Fruit fly (Drosophila melanogaster) whole organism, embryonic: ENCODE measurements around the gene Tango2.
A peak's percentile ranks its signal among the peaks of the same experiment; 100 is the strongest.

Experiments used
- Adf1 ChIP-seq: fragments of 200-800 bp; sonication (Bioruptor generic); IDR thresholded peaks from 2 replicates; pipeline ENCODE4 v1.3.6; 2022; ENCODE audit warnings: missing biosample characterization, missing genetic modification characterization
- CG10147 ChIP-seq: fragments of 200-800 bp; sonication (Bioruptor generic); optimal IDR thresholded peaks from 2 replicates; lab custom pipeline; 2019; ENCODE audit warnings: missing biosample characterization, mild to moderate bottlenecking, missing genetic modification characterization, moderate library complexity
- CG13287 ChIP-seq: fragments of 200-800 bp; sonication (Bioruptor generic); IDR thresholded peaks from 2 replicates; pipeline ENCODE4 v1.3.6; 2022; ENCODE audit warnings: missing biosample characterization, missing genetic modification characterization; ENCODE audit not compliant: partially characterized antibody
- CG13894 ChIP-seq: fragments of 200-800 bp; sonication (Bioruptor generic); optimal IDR thresholded peaks from 3 replicates; lab custom pipeline; 2018; ENCODE audit warnings: missing biosample characterization, mild to moderate bottlenecking, missing genetic modification characterization, moderate library complexity
- CG15479 ChIP-seq: fragments of 200-800 bp; sonication (Bioruptor generic); optimal IDR thresholded peaks from 3 replicates; lab custom pipeline; 2019; ENCODE audit warnings: missing biosample characterization, mild to moderate bottlenecking, missing genetic modification characterization, moderate library complexity
- CG16863 ChIP-seq: fragments of 200-800 bp; sonication (Bioruptor generic); optimal IDR thresholded peaks from 3 replicates; lab custom pipeline; 2016; ENCODE audit warnings: missing biosample characterization, missing genetic modification characterization
- CG2199 ChIP-seq: fragments of 200-800 bp; sonication (Bioruptor generic); IDR thresholded peaks from 3 replicates; pipeline ENCODE4 v1.3.6; 2022; ENCODE audit warnings: missing biosample characterization, missing genetic modification characterization
- CG3281 ChIP-seq: fragments of 200-800 bp; sonication (Bioruptor generic); optimal IDR thresholded peaks from 3 replicates; lab custom pipeline; 2017; ENCODE audit warnings: missing biosample characterization, mild to moderate bottlenecking, missing genetic modification characterization
- CG34224 ChIP-seq: fragments of 200-800 bp; sonication (Bioruptor generic); IDR thresholded peaks from 3 replicates; pipeline ENCODE4 v1.3.6; 2022; ENCODE audit warnings: missing biosample characterization, missing genetic modification characterization; ENCODE audit not compliant: partially characterized antibody
- CG3995 ChIP-seq: fragments of 200-800 bp; sonication (Bioruptor generic); optimal IDR thresholded peaks from 3 replicates; lab custom pipeline; 2016; ENCODE audit warnings: missing biosample characterization, missing genetic modification characterization
- CG6765 ChIP-seq: fragments of 200-800 bp; sonication (Bioruptor generic); optimal IDR thresholded peaks from 3 replicates; lab custom pipeline; 2017; ENCODE audit warnings: missing biosample characterization, mild to moderate bottlenecking, missing genetic modification characterization
- CG9932 ChIP-seq: fragments of 200-800 bp; sonication (Bioruptor generic); IDR thresholded peaks from 2 replicates; pipeline ENCODE4 v1.3.6; 2022; ENCODE audit warnings: missing biosample characterization, missing genetic modification characterization
- CHES-1-like ChIP-seq: fragments of 200-800 bp; sonication (Bioruptor generic); optimal IDR thresholded peaks from 2 replicates; lab custom pipeline; 2016; ENCODE audit warnings: missing biosample characterization, missing genetic modification characterization
- D19A ChIP-seq: fragments of 200-800 bp; optimal IDR thresholded peaks from 3 replicates; lab custom pipeline; 2019; ENCODE audit warnings: missing biosample characterization, mild to moderate bottlenecking, missing genetic modification characterization, moderate library complexity
- Dbx ChIP-seq: fragments of 200-800 bp; sonication (Bioruptor generic); IDR thresholded peaks from 3 replicates; pipeline ENCODE4 v1.3.6; 2022; ENCODE audit warnings: missing biosample characterization, missing genetic modification characterization
- Dll ChIP-seq: fragments of 200-800 bp; sonication (Bioruptor generic); IDR thresholded peaks from 4 replicates; pipeline ENCODE4 v1.3.6; 2022; ENCODE audit warnings: missing biosample characterization, missing genetic modification characterization; ENCODE audit not compliant: partially characterized antibody
- Fer1 ChIP-seq: fragments of 200-800 bp; sonication (Bioruptor generic); optimal IDR thresholded peaks from 2 replicates; lab custom pipeline; 2017; ENCODE audit warnings: missing biosample characterization, mild to moderate bottlenecking, missing genetic modification characterization
- HLH3B ChIP-seq: fragments of 200-800 bp; sonication (Bioruptor generic); IDR thresholded peaks from 2 replicates; pipeline ENCODE4 v1.3.6; 2022; ENCODE audit warnings: missing biosample characterization, missing genetic modification characterization
- HLH4C ChIP-seq: fragments of 200-800 bp; sonication (Bioruptor generic); IDR thresholded peaks from 3 replicates; pipeline ENCODE4 v1.3.6; 2022; ENCODE audit warnings: missing biosample characterization, missing genetic modification characterization; ENCODE audit not compliant: partially characterized antibody
- HmgD ChIP-seq: fragments of 200-800 bp; sonication (Bioruptor generic); optimal IDR thresholded peaks from 3 replicates; lab custom pipeline; 2016; ENCODE audit warnings: missing biosample characterization, missing genetic modification characterization
- HmgZ ChIP-seq: fragments of 200-800 bp; sonication (Bioruptor generic); optimal IDR thresholded peaks from 2 replicates; lab custom pipeline; 2018; ENCODE audit warnings: missing biosample characterization, mild to moderate bottlenecking, missing genetic modification characterization
- Hmr ChIP-seq: fragments of 200-800 bp; sonication (Bioruptor generic); optimal IDR thresholded peaks from 3 replicates; lab custom pipeline; 2017; ENCODE audit warnings: mild to moderate bottlenecking, missing biosample characterization, missing genetic modification reagents, missing genetic modification characterization
- Jarid2 ChIP-seq: fragments of 200-800 bp; sonication (Bioruptor generic); optimal IDR thresholded peaks from 3 replicates; lab custom pipeline; 2017; ENCODE audit warnings: mild to moderate bottlenecking, missing biosample characterization, missing genetic modification reagents, missing genetic modification characterization
- MTF-1 ChIP-seq: fragments of 200-800 bp; sonication (Bioruptor generic); optimal IDR thresholded peaks from 2 replicates; lab custom pipeline; 2018; ENCODE audit warnings: missing biosample characterization, mild to moderate bottlenecking, missing genetic modification characterization, borderline replicate concordance
- NC2β ChIP-seq: fragments of 200-800 bp; sonication (Bioruptor generic); optimal IDR thresholded peaks from 2 replicates; lab custom pipeline; 2016; ENCODE audit warnings: missing biosample characterization, missing genetic modification characterization
- Nf-YB ChIP-seq: fragments of 200-800 bp; sonication (Bioruptor generic); optimal IDR thresholded peaks from 3 replicates; lab custom pipeline; 2019; ENCODE audit warnings: missing biosample characterization, mild to moderate bottlenecking, missing genetic modification characterization, moderate library complexity
- Opbp ChIP-seq: fragments of 200-800 bp; sonication (Bioruptor generic); IDR thresholded peaks from 3 replicates; pipeline ENCODE4 v1.3.6; 2022; ENCODE audit warnings: missing biosample characterization, missing genetic modification characterization; ENCODE audit not compliant: partially characterized antibody
- Pdp1 ChIP-seq, 2 experiments: fragments of 200-800 bp; sonication (Bioruptor generic); optimal IDR thresholded peaks; 3 replicates each; lab custom pipeline; 2016; ENCODE audit warnings: missing biosample characterization in 2 of 2, missing genetic modification characterization in 2 of 2, mild to moderate bottlenecking in 1 of 2, moderate library complexity in 1 of 2
- amos ChIP-seq: fragments of 200-800 bp; sonication (Bioruptor generic); IDR thresholded peaks from 2 replicates; pipeline ENCODE4 v1.3.6; 2022; ENCODE audit warnings: missing biosample characterization, missing genetic modification characterization; ENCODE audit not compliant: partially characterized antibody
- ash1 ChIP-seq: fragments of 200-800 bp; sonication (Bioruptor generic); optimal IDR thresholded peaks from 2 replicates; lab custom pipeline; 2018; ENCODE audit warnings: missing biosample characterization, mild to moderate bottlenecking, missing genetic modification characterization
- ato ChIP-seq: fragments of 200-800 bp; sonication (Bioruptor generic); IDR thresholded peaks from 2 replicates; pipeline ENCODE4 v1.3.6; 2022; ENCODE audit warnings: missing biosample characterization, missing genetic modification characterization; ENCODE audit not compliant: partially characterized antibody
- cg ChIP-seq: fragments of 200-800 bp; sonication (Bioruptor generic); optimal IDR thresholded peaks from 3 replicates; lab custom pipeline; 2019; ENCODE audit warnings: missing biosample characterization, mild to moderate bottlenecking, missing genetic modification characterization, moderate library complexity
- ci ChIP-seq: fragments of 200-800 bp; sonication (Bioruptor generic); IDR thresholded peaks from 3 replicates; pipeline ENCODE4 v1.3.6; 2022; ENCODE audit warnings: missing biosample characterization, missing genetic modification characterization
- crol ChIP-seq: fragments of 200-800 bp; sonication (Bioruptor generic); IDR thresholded peaks from 2 replicates; pipeline ENCODE4 v1.3.6; 2022; ENCODE audit warnings: missing biosample characterization, missing genetic modification characterization
- ftz-f1 ChIP-seq: fragments of 200-800 bp; sonication (Bioruptor generic); optimal IDR thresholded peaks from 2 replicates; lab custom pipeline; 2016; ENCODE audit warnings: missing biosample characterization, missing genetic modification characterization
- klu ChIP-seq: fragments of 200-800 bp; sonication (Bioruptor generic); IDR thresholded peaks from 2 replicates; pipeline ENCODE4 v1.3.6; 2022; ENCODE audit warnings: missing biosample characterization, missing genetic modification characterization
- mirr ChIP-seq: fragments of 200-800 bp; sonication (Bioruptor generic); optimal IDR thresholded peaks from 3 replicates; lab custom pipeline; 2018; ENCODE audit warnings: missing biosample characterization, mild to moderate bottlenecking, missing genetic modification characterization
- pros ChIP-seq: fragments of 200-800 bp; sonication (Bioruptor generic); optimal IDR thresholded peaks from 3 replicates; lab custom pipeline; 2019; ENCODE audit warnings: missing biosample characterization, mild to moderate bottlenecking, missing genetic modification characterization, moderate library complexity
- sna ChIP-seq: fragments of 200-800 bp; sonication (Bioruptor generic); IDR thresholded peaks from 2 replicates; pipeline ENCODE4 v1.3.6; 2022; ENCODE audit warnings: missing biosample characterization, missing genetic modification characterization; ENCODE audit not compliant: partially characterized antibody
- so ChIP-seq: fragments of 200-800 bp; sonication (Bioruptor generic); IDR thresholded peaks from 3 replicates; pipeline ENCODE4 v1.3.6; 2022; ENCODE audit warnings: missing biosample characterization, missing genetic modification characterization
- sug ChIP-seq: fragments of 200-800 bp; optimal IDR thresholded peaks from 2 replicates; lab custom pipeline; 2019; ENCODE audit warnings: missing biosample characterization, mild to moderate bottlenecking, missing genetic modification characterization, moderate library complexity
- unpg ChIP-seq: fragments of 200-800 bp; sonication (Bioruptor generic); optimal IDR thresholded peaks from 3 replicates; lab custom pipeline; 2018; ENCODE audit warnings: missing biosample characterization, mild to moderate bottlenecking, missing genetic modification characterization, moderate library complexity
- vvl ChIP-seq: fragments of 200-800 bp; sonication (Bioruptor generic); IDR thresholded peaks from 2 replicates; pipeline ENCODE4 v1.3.6; 2022; ENCODE audit warnings: missing biosample characterization, missing genetic modification characterization
- zf30C ChIP-seq: fragments of 200-800 bp; sonication (Bioruptor generic); optimal IDR thresholded peaks from 3 replicates; lab custom pipeline; 2018; ENCODE audit warnings: missing biosample characterization, mild to moderate bottlenecking, missing genetic modification characterization

Tango2 gene

DNA sequence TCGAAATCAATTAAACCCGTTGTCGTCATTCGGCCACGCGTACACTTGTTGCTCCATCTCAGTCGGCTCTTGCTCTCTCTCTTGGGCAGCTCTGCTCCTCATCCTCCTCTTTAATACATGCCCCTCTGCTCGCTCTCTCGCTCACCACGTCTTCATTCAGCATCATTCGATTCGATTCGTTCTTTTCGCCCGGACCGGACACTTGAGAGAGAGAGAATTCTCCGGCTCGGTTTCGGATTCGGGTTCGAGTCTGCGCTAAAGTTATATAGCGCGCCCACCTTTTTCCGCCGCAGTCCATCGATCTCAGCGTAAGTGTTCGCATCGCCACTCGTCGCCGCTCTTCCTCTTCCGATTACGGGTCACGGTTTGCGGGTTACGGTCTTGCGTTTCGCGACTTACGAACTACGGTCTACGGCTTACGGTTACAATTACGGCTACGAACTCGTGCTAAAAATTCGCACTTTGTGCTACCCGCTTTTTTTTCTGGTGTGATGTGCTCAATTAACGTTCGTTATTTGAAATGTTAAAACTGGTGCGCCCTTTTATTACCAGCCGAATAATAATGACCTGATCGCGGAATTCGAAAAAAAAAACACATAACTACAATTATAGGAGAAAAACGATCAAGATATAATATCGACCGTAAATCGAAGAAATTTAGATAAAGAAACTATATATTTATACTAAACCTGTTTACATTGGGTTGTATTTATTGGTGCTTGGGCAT, 25.3 kb downstream of the Tango2 start (continued):
- TF ChIP-seq Dbx (GFP tag; lab: Robert Waterston, UW) (peak; percentile 46; the same call in 1 of the 3 replicates), CG10147 (GFP tag; lab: Kevin White, UChicago) (no peak), HLH4C (GFP tag; lab: Robert Waterston, UW) (peak; percentile 41; the same call in 1 of the 3 replicates), pros (GFP tag; lab: Kevin White, UChicago) (peak; percentile 57), HmgD (GFP tag; lab: Kevin White, UChicago) (no peak), CG9932 (GFP tag; lab: Robert Waterston, UW) (peak; percentile 20; the same call in 1 of the 2 replicates), klu (no peak), Fer1 (GFP tag; lab: Kevin White, UChicago) (peak; percentile 54), sug (tag; lab: Kevin White, UChicago) (peak; percentile 38), CG6765 (GFP tag; lab: Kevin White, UChicago) (peak; percentile 26), CG13287 (GFP tag; lab: Robert Waterston, UW) (peak; percentile 28; the same call in 1 of the 2 replicates), unpg (GFP tag; lab: Kevin White, UChicago) (peak; percentile 0), Opbp (GFP tag; lab: Robert Waterston, UW) (peak; percentile 47; the same call in 1 of the 3 replicates), Pdp1 (GFP tag; optimal IDR thresholded peaks at IDR 0.05; lab: Kevin White, UChicago) (peak in 1 of 2 experiments; percentile 86), zf30C (GFP tag; lab: Kevin White, UChicago) (no peak), Nf-YB (GFP tag; lab: Kevin White, UChicago) (peak; percentile 66), CG3281 (GFP tag; lab: Kevin White, UChicago) (peak; percentile 31), sna (GFP tag; lab: Robert Waterston, UW) (no peak), amos (peak; percentile 29; the same call in 1 of the 2 replicates), ftz-f1 (GFP tag; lab: Kevin White, UChicago) (peak; percentile 77), CG2199 (peak; percentile 81; the same call in 1 of the 3 replicates), ci (peak; percentile 54; the same call in 2 of the 3 replicates), Hmr (GFP tag; lab: Kevin White, UChicago) (peak; percentile 16), CG3995 (GFP tag; lab: Kevin White, UChicago) (peak; percentile 86), so (GFP tag; lab: Robert Waterston, UW) (peak; percentile 25; the same call in 2 of the 3 replicates), CG13894 (tag; lab: Kevin White, UChicago) (peak; percentile 66), ash1 (peak; percentile 69), Dll (GFP tag; lab: Robert Waterston, UW) (peak; percentile 36; the same call in 2 of the 4 replicates), CHES-1-like (peak; percentile 4), MTF-1 (GFP tag; lab: Kevin White, UChicago) (peak; percentile 35), crol (peak; percentile 80), HLH3B (GFP tag; lab: Robert Waterston, UW) (peak; percentile 8; the same call in 1 of the 2 replicates), ato (GFP tag; lab: Robert Waterston, UW) (0 out of 2 replicates have a peak, but pooled peaks have one; percentile 35), HmgZ (tag; lab: Kevin White, UChicago) (peak; percentile 17), CG16863 (GFP tag; lab: Kevin White, UChicago) (no peak), vvl (0 out of 2 replicates have a peak, but pooled peaks have one; percentile 31), mirr (GFP tag; lab: Kevin White, UChicago) (peak; percentile 6), D19A (tag; lab: Kevin White, UChicago) (no peak), cg (GFP tag; lab: Kevin White, UChicago) (peak; percentile 74), CG34224 (GFP tag; lab: Robert Waterston, UW) (peak; percentile 34; the same call in 1 of the 3 replicates), CG15479 (GFP tag; lab: Kevin White, UChicago) (peak; percentile 60), Adf1 (peak; percentile 61; the same call in 1 of the 2 replicates), Jarid2 (GFP tag; lab: Kevin White, UChicago) (peak; percentile 81), NC2β (GFP tag; lab: Kevin White, UChicago) (no peak)
